Fruit fly (Drosophila melanogaster): ENCODE measurements around the gene CG7059.

The CG7059 gene

DNA sequence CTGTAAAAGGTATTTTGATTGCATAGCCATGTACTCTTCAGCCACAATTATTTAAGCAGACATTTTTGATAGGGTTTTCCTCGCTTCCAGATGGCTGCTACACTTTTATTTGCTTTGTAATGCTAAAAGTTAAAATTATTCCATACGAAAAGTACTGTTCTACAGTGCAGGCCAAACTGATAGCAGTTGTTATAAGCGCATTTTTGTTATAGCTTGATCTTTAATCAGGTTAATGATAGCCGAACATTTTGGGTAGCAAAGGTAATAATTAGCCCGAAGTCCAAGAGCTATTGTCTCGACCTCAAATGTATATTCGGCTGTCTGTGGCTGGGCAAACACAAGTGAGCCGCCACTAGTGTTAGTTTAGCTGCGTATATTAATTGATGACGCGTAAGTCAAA is 31.6 kb upstream of the CG7059 start (continued):
- TF ChIP-seq CG2120 (GFP tag; optimal IDR thresholded peaks at IDR 0.05) (peak; percentile 0), nom (GFP tag; optimal IDR thresholded peaks at IDR 0.05) (no peak), CG7839 (tag; optimal IDR thresholded peaks at IDR 0.05) (no peak), NfI (GFP tag; optimal IDR thresholded peaks at IDR 0.05) (no peak), CG14014 (GFP tag; IDR thresholded peaks at IDR 0.05) (no peak), Med (GFP tag) (peak; percentile 55), CG11723 (GFP tag; optimal IDR thresholded peaks at IDR 0.05) (no peak), vnd (GFP tag; IDR thresholded peaks at IDR 0.05; ENCODE audit: partially characterized antibody) (no peak), Ets65A (GFP tag) (peak; percentile 45), trem (tag; optimal IDR thresholded peaks at IDR 0.05) (no peak), CG2678 (tag; optimal IDR thresholded peaks at IDR 0.05) (peak; percentile 12), CG8290 (GFP tag; optimal IDR thresholded peaks at IDR 0.05) (no peak), CG8290 (tag; optimal IDR thresholded peaks at IDR 0.05) (peak in 1 of 2 experiments; percentile 20), Dad (GFP tag; optimal IDR thresholded peaks at IDR 0.05) (no peak), org-1 (GFP tag; optimal IDR thresholded peaks at IDR 0.05) (no peak), insv (GFP tag; optimal IDR thresholded peaks at IDR 0.05) (no peak), Hmr (GFP tag; optimal IDR thresholded peaks at IDR 0.05) (peak; percentile 22), CG33557 (GFP tag; optimal IDR thresholded peaks at IDR 0.05) (no peak), CG12769 (tag; optimal IDR thresholded peaks at IDR 0.05) (peak; percentile 13), CG11085 (GFP tag; IDR thresholded peaks at IDR 0.05) (no peak), CG18599 (GFP tag; optimal IDR thresholded peaks at IDR 0.05) (peak; percentile 21), Camta (GFP tag; optimal IDR thresholded peaks at IDR 0.05) (no peak), CG3281 (GFP tag; optimal IDR thresholded peaks at IDR 0.05) (peak; percentile 13), gem (tag; optimal IDR thresholded peaks at IDR 0.05) (peak; percentile 1), Meics (GFP tag; optimal IDR thresholded peaks at IDR 0.05) (peak; percentile 17), Ada2b (GFP tag; IDR thresholded peaks at IDR 0.05) (peak; percentile 10; the same call in 1 of the 2 replicates), CG3847 (GFP tag; IDR thresholded peaks at IDR 0.05) (no peak), CG2116 (GFP tag; optimal IDR thresholded peaks at IDR 0.05) (no peak)

- TF ChIP-seq CG9215 (GFP tag; IDR thresholded peaks at IDR 0.05) (no peak), tio (GFP tag; optimal IDR thresholded peaks at IDR 0.05) (peak; percentile 61), CG10274 (GFP tag; optimal IDR thresholded peaks at IDR 0.05) (no peak), ranshi (GFP tag; IDR thresholded peaks at IDR 0.05) (peak; percentile 56), CG14965 (GFP tag; optimal IDR thresholded peaks at IDR 0.05; ENCODE audit: borderline replicate concordance) (peak; percentile 29), CG1602 (GFP tag; optimal IDR thresholded peaks at IDR 0.05) (peak; percentile 74), CG17568 (GFP tag; optimal IDR thresholded peaks at IDR 0.05) (peak; percentile 74), kay (GFP tag; optimal IDR thresholded peaks at IDR 0.05) (no peak), Side (GFP tag; optimal IDR thresholded peaks at IDR 0.05) (peak; percentile 12), CG9876 (GFP tag; optimal IDR thresholded peaks at IDR 0.05) (peak; percentile 6), seq (GFP tag; IDR thresholded peaks at IDR 0.05) (peak; percentile 54; the same call in 1 of the 2 replicates), knrl (GFP tag; IDR thresholded peaks at IDR 0.05; ENCODE audit: partially characterized antibody) (no peak), Optix (GFP tag; IDR thresholded peaks at IDR 0.05) (peak; percentile 60; the same call in 1 of the 3 replicates), CG10979 (tag; optimal IDR thresholded peaks at IDR 0.05) (peak; percentile 70), CG3407 (GFP tag; optimal IDR thresholded peaks at IDR 0.05) (peak; percentile 83), ci (GFP tag; IDR thresholded peaks at IDR 0.05) (peak; percentile 82), CG12236 (GFP tag; optimal IDR thresholded peaks at IDR 0.05) (peak; percentile 66), CG12942 (GFP tag; optimal IDR thresholded peaks at IDR 0.05) (peak; percentile 59), Hr78 (GFP tag; optimal IDR thresholded peaks at IDR 0.05) (peak in 1 of 2 experiments; percentile 34), pho (GFP tag; optimal IDR thresholded peaks at IDR 0.05) (no peak), tin (GFP tag; optimal IDR thresholded peaks at IDR 0.05) (peak; percentile 49), CG8924 (tag; optimal IDR thresholded peaks at IDR 0.05) (peak; percentile 72), ap (GFP tag; IDR thresholded peaks at IDR 0.05) (0 out of 2 replicates have a peak, but pooled peaks have one; percentile 21), Dfd (GFP tag; optimal IDR thresholded peaks at IDR 0.05) (no peak)
Observed at dm6 chr3R:22358810-22359209, 30.8 kb upstream of the CG7059 start.
